Worm (Caenorhabditis elegans): ENCODE measurements around the gene gnrr-6.

Gene gnrr-6

DNA sequence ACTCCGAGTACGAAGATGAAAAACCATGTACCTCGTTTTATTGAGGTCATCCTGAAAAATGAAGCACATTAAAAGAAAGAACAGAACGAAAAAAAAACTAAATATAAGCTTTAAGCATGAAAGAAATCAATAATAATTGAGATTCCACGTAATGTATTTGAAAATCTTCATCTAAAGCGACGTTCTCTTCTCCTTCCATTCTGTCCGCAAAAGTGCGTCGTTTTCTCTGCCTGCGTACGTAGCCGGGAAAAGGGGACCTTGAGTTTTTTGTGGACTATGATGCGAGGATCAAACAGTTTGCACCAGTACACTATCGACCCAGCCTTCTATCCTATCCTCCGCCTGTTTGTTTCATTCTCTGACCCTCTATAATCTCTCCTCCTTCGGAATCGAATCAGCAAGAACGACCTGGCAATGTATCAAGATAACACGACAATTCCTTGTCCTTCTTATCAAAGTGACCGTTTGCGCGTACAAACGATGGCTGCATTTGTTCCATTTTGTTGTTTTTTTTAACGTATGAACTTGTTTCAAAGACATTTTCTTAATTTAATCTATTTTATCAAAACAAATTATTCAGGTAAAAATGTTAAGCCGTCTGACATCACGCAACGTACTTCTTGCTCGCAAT, 36.8 kb downstream of the gnrr-6 start, which contains the start of the genes C34F6.7 and idh-2:
TSS of gene C34F6.7 (minus strand) at position 51 of the 631 bp plus-strand sequence.
TSS of gene idh-2 (plus strand) at position 581 of the 631 bp plus-strand sequence.
- no peak for TF ChIP-seq ref-1 (GFP tag; conservative IDR thresholded peaks at IDR 0.05)
- TF ChIP-seq ztf-23 (GFP tag; IDR thresholded peaks at IDR 0.05) = no peak
- no peak for TF ChIP-seq tab-1 (GFP tag; IDR thresholded peaks at IDR 0.05)
- TF ChIP-seq ztf-29 (GFP tag; IDR thresholded peaks at IDR 0.05) = no peak
- TF ChIP-seq T22C8.4 (GFP tag; IDR thresholded peaks at IDR 0.05) = no peak
- TF ChIP-seq klf-2 (GFP tag; conservative IDR thresholded peaks at IDR 0.05) = no peak
- TF ChIP-seq cog-1 (tag; optimal IDR thresholded peaks at IDR 0.05) = no peak
- no peak for TF ChIP-seq flt-1 (GFP tag; IDR thresholded peaks at IDR 0.05)
- no peak for TF ChIP-seq med-1 (GFP tag; optimal IDR thresholded peaks at IDR 0.05; ENCODE audit: insufficient read depth)

DNA sequence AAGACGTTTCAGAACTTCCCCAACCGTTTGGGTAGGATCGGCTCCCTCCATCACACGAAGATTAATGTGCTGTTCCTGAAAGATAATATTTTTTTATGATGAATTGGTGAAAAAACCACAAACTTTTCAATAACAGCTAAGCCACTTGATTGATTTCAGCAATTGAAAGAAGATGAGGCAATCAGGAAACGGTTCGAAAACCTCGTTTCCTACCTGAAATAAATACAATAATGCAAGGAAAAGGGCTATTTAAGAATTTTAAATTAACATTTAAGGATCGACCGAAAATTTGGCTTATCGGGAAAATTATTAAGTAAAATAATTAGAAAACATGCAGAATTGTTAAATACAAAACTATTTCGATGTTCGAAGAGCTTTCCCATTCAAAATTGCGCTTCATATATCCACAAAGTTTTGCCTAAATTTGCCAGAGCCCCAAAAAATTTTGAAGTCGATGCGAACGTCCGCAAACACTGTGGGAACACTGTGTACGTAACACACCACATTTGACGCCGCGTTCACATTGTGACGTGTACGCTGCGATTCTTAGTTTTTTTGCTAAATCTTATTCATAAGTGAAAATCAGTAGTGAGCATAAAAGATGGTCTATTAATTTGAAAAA, 44.0 kb downstream of the gnrr-6 start, which contains the start of gene C34F6.9:
TSS of gene C34F6.9 (minus strand) at position 51 of the 622 bp plus-strand sequence.
- TF ChIP-seq tab-1 (GFP tag; IDR thresholded peaks at IDR 0.05) (no peak), ref-1 (GFP tag; conservative IDR thresholded peaks at IDR 0.05) (no peak), ztf-23 (GFP tag; IDR thresholded peaks at IDR 0.05) (no peak), flt-1 (GFP tag; IDR thresholded peaks at IDR 0.05) (no peak), ztf-29 (GFP tag; IDR thresholded peaks at IDR 0.05) (no peak), med-1 (GFP tag; optimal IDR thresholded peaks at IDR 0.05; ENCODE audit: insufficient read depth) (no peak), klf-2 (GFP tag; conservative IDR thresholded peaks at IDR 0.05) (no peak), T22C8.4 (GFP tag; IDR thresholded peaks at IDR 0.05) (no peak), cog-1 (tag; optimal IDR thresholded peaks at IDR 0.05) (no peak)

DNA sequence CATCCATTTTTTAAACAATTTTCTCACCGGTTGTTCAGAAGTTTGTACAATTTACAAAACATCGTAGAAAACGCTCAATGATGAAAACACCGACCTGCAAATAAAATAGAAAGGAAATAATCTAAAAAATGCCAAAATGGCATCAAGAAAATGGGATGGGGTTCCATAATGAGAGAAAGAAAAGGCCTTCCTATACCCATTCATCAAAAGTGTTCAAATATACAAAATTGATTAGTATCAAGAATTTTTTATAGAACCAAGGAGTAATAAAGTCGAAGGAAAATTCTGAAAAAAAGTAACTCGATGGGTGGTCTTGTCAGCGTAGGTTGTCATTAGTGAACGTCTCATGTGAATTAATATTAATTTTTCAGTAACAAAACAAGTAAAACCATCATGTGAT, 47.9 kb downstream of the gnrr-6 start, which contains the start of gene C34F6.12:
TSS of gene C34F6.12 (minus strand) at position 101 of the 400 bp plus-strand sequence.
- TF ChIP-seq med-1 (GFP tag; optimal IDR thresholded peaks at IDR 0.05; ENCODE audit: insufficient read depth) = no peak
- TF ChIP-seq ref-1 (GFP tag; conservative IDR thresholded peaks at IDR 0.05) = no peak
- no peak for TF ChIP-seq tab-1 (GFP tag; IDR thresholded peaks at IDR 0.05)
